Worm (Caenorhabditis elegans) whole organism, L4 larva: Measurements from ENCODE around the gene immp-2.
"Not testable (repeated sequence)": the region's sequence is repeated elsewhere in the genome, so short reads cannot be mapped to it uniquely, and the experiment has no call there.

Experiments used
- Y75B8A.6 ChIP-seq: fragments of 200-800 bp; sonication (Bioruptor generic); IDR thresholded peaks from 2 replicates; pipeline ENCODE4 v1.3.6; 2022; ENCODE audit warnings: missing genetic modification reagents, missing genetic modification characterization, missing compliant biosample characterization
- ceh-20 ChIP-seq: fragments of 200-800 bp; sonication (Bioruptor generic); IDR thresholded peaks from 2 replicates; pipeline ENCODE4 v1.3.6; 2022; ENCODE audit warnings: missing genetic modification reagents, missing genetic modification characterization, missing compliant biosample characterization
- lin-13 ChIP-seq: fragments of 150-350 bp; optimal IDR thresholded peaks from 2 replicates; lab custom pipeline; 2014; ENCODE audit warnings: missing biosample characterization, missing genetic modification reagents, missing genetic modification characterization
- nhr-77 ChIP-seq: fragments of 150-350 bp; optimal IDR thresholded peaks from 2 replicates; lab custom pipeline; 2014; ENCODE audit warnings: missing biosample characterization, missing genetic modification characterization
- skn-1 ChIP-seq: fragments of 150-350 bp; optimal IDR thresholded peaks from 2 replicates; lab custom pipeline; 2014; ENCODE audit warnings: missing biosample characterization, missing genetic modification characterization
- unc-62 ChIP-seq, 3 experiments: fragments of 150-350 bp in 1 of 3; sonication (generic microtip); optimal IDR thresholded peaks in 2 of 3; peaks in 1 of 3; 1 replicate in 1 of 3; 2 replicates in 2 of 3; lab custom pipeline; 2014 to 2017; ENCODE audit warnings: missing biosample characterization in 3 of 3, missing genetic modification characterization in 3 of 3, missing genetic modification reagents in 3 of 3, missing genotype in 1 of 3

ce11 chrIV:977793-978192 is 27.9 kb downstream of the immp-2 start:
- not testable (repeated sequence) for TF ChIP-seq nhr-77 (tag; lab: Kevin White, UChicago); unc-62 (GFP tag; optimal IDR thresholded peaks at IDR 0.05 in 1 of 2; lab: Kevin White, UChicago); unc-62 (tag; optimal IDR thresholded peaks at IDR 0.05; lab: Kevin White, UChicago); skn-1; Y75B8A.6; lin-13 (GFP tag; lab: Kevin White, UChicago); ceh-20 (GFP tag; lab: Robert Waterston, UW)
